Fruit fly (Drosophila melanogaster) whole organism, embryonic: Measurements from ENCODE around the gene GC2.

Experiments used
- Abd-B ChIP-seq: fragments of 200-800 bp; sonication (Bioruptor generic); optimal IDR thresholded peaks from 2 replicates; lab custom pipeline; 2018; ENCODE audit warnings: missing biosample characterization, mild to moderate bottlenecking, missing genetic modification characterization, moderate library complexity
- Ada2b ChIP-seq: fragments of 200-800 bp; sonication (Bioruptor generic); IDR thresholded peaks from 2 replicates; pipeline ENCODE4 v1.3.6; 2022; ENCODE audit warnings: missing biosample characterization, missing genetic modification characterization
- BtbVII ChIP-seq: fragments of 200-800 bp; sonication (Bioruptor generic); optimal IDR thresholded peaks from 3 replicates; lab custom pipeline; 2017; ENCODE audit warnings: missing biosample characterization, mild to moderate bottlenecking, missing genetic modification characterization
- CG11085 ChIP-seq: fragments of 200-800 bp; sonication (Bioruptor generic); IDR thresholded peaks from 2 replicates; pipeline ENCODE4 v1.3.6; 2022; ENCODE audit warnings: missing biosample characterization, missing genetic modification characterization
- CG11093 ChIP-seq: fragments of 200-800 bp; sonication (Bioruptor generic); IDR thresholded peaks from 3 replicates; pipeline ENCODE4 v1.3.6; 2022; ENCODE audit warnings: missing biosample characterization, missing genetic modification characterization
- CG11456 ChIP-seq: fragments of 200-800 bp; sonication (Bioruptor generic); IDR thresholded peaks from 3 replicates; pipeline ENCODE4 v1.3.6; 2022; ENCODE audit warnings: missing biosample characterization, missing genetic modification characterization
- CG11504 ChIP-seq: fragments of 200-800 bp; sonication (Bioruptor generic); optimal IDR thresholded peaks from 3 replicates; lab custom pipeline; 2019; ENCODE audit warnings: missing biosample characterization, mild to moderate bottlenecking, missing genetic modification characterization, moderate library complexity
- CG11723 ChIP-seq: fragments of 200-800 bp; sonication (Bioruptor generic); optimal IDR thresholded peaks from 2 replicates; lab custom pipeline; 2017; ENCODE audit warnings: missing biosample characterization, mild to moderate bottlenecking, missing genetic modification characterization
- CG12219 ChIP-seq: fragments of 200-800 bp; sonication (Bioruptor generic); optimal IDR thresholded peaks from 3 replicates; lab custom pipeline; 2018; ENCODE audit warnings: missing biosample characterization, mild to moderate bottlenecking, missing genetic modification characterization
- CG14050 ChIP-seq: fragments of 200-800 bp; sonication (Bioruptor generic); IDR thresholded peaks from 3 replicates; pipeline ENCODE4 v1.3.6; 2022; ENCODE audit warnings: missing biosample characterization, missing genetic modification characterization
- CG14965 ChIP-seq: fragments of 200-800 bp; sonication (Bioruptor generic); optimal IDR thresholded peaks from 2 replicates; lab custom pipeline; 2016; ENCODE audit warnings: missing biosample characterization, missing genetic modification characterization, borderline replicate concordance
- CG17802 ChIP-seq: fragments of 200-800 bp; sonication (Bioruptor generic); optimal IDR thresholded peaks from 2 replicates; lab custom pipeline; 2018; ENCODE audit warnings: missing biosample characterization, mild to moderate bottlenecking, missing genetic modification characterization, moderate library complexity
- CG2678 ChIP-seq: fragments of 200-800 bp; sonication (Bioruptor generic); optimal IDR thresholded peaks from 3 replicates; lab custom pipeline; 2019; ENCODE audit warnings: missing biosample characterization, mild to moderate bottlenecking, missing genetic modification characterization, moderate library complexity
- CG31388 ChIP-seq: fragments of 200-800 bp; sonication (Bioruptor generic); optimal IDR thresholded peaks from 2 replicates; lab custom pipeline; 2016; ENCODE audit warnings: missing biosample characterization, missing genetic modification characterization
- CG31441 ChIP-seq: fragments of 200-800 bp; sonication (Bioruptor generic); IDR thresholded peaks from 2 replicates; pipeline ENCODE4 v1.3.6; 2022; ENCODE audit warnings: missing biosample characterization, missing genetic modification characterization
- CG3995 ChIP-seq: fragments of 200-800 bp; sonication (Bioruptor generic); optimal IDR thresholded peaks from 3 replicates; lab custom pipeline; 2016; ENCODE audit warnings: missing biosample characterization, missing genetic modification characterization
- CG7556 ChIP-seq: fragments of 200-800 bp; sonication (Bioruptor generic); optimal IDR thresholded peaks from 2 replicates; lab custom pipeline; 2017; ENCODE audit warnings: missing biosample characterization, mild to moderate bottlenecking, missing genetic modification characterization
- CG7839 ChIP-seq: fragments of 200-800 bp; sonication (Bioruptor generic); optimal IDR thresholded peaks from 3 replicates; lab custom pipeline; 2018; ENCODE audit warnings: missing biosample characterization, mild to moderate bottlenecking, missing genetic modification characterization, moderate library complexity
- CG7963 ChIP-seq: fragments of 200-800 bp; sonication (Bioruptor generic); IDR thresholded peaks from 3 replicates; pipeline ENCODE4 v1.3.6; 2022; ENCODE audit warnings: missing biosample characterization, missing genetic modification characterization; ENCODE audit not compliant: partially characterized antibody
- CG9609 ChIP-seq: fragments of 200-800 bp; sonication (Bioruptor generic); optimal IDR thresholded peaks from 3 replicates; lab custom pipeline; 2016; ENCODE audit warnings: missing biosample characterization, missing genetic modification characterization
- CG9817 ChIP-seq: fragments of 200-800 bp; sonication (Bioruptor generic); optimal IDR thresholded peaks from 2 replicates; lab custom pipeline; 2018; ENCODE audit warnings: missing biosample characterization, mild to moderate bottlenecking, missing genetic modification characterization, moderate library complexity
- Dad ChIP-seq: fragments of 200-800 bp; sonication (Bioruptor generic); optimal IDR thresholded peaks from 3 replicates; lab custom pipeline; 2016; ENCODE audit warnings: missing biosample characterization, missing genetic modification characterization
- Doc3 ChIP-seq: fragments of 200-800 bp; sonication (Bioruptor generic); IDR thresholded peaks from 3 replicates; pipeline ENCODE4 v1.3.6; 2022; ENCODE audit warnings: missing biosample characterization, missing genetic modification characterization; ENCODE audit not compliant: partially characterized antibody
- Fer3 ChIP-seq: fragments of 200-800 bp; sonication (Bioruptor generic); optimal IDR thresholded peaks from 2 replicates; lab custom pipeline; 2018; ENCODE audit warnings: missing biosample characterization, mild to moderate bottlenecking, missing genetic modification characterization, moderate library complexity
- HHEX ChIP-seq: fragments of 200-800 bp; sonication (Bioruptor generic); optimal IDR thresholded peaks from 3 replicates; lab custom pipeline; 2017; ENCODE audit warnings: missing biosample characterization, mild to moderate bottlenecking, missing genetic modification characterization, missing genetic modification reagents
- HLH4C ChIP-seq: fragments of 200-800 bp; sonication (Bioruptor generic); IDR thresholded peaks from 3 replicates; pipeline ENCODE4 v1.3.6; 2022; ENCODE audit warnings: missing biosample characterization, missing genetic modification characterization; ENCODE audit not compliant: partially characterized antibody
- Mes4 ChIP-seq: fragments of 200-800 bp; sonication (Bioruptor generic); optimal IDR thresholded peaks from 2 replicates; lab custom pipeline; 2016; ENCODE audit warnings: missing biosample characterization, missing genetic modification characterization
- Nf-YB ChIP-seq: fragments of 200-800 bp; sonication (Bioruptor generic); optimal IDR thresholded peaks from 3 replicates; lab custom pipeline; 2019; ENCODE audit warnings: missing biosample characterization, mild to moderate bottlenecking, missing genetic modification characterization, moderate library complexity
- PHDP ChIP-seq: fragments of 200-800 bp; sonication (Bioruptor generic); optimal IDR thresholded peaks from 3 replicates; lab custom pipeline; 2018; ENCODE audit warnings: missing biosample characterization, mild to moderate bottlenecking, missing genetic modification characterization, moderate library complexity
- Ptx1 ChIP-seq: fragments of 200-800 bp; sonication (Bioruptor generic); IDR thresholded peaks from 2 replicates; pipeline ENCODE4 v1.3.6; 2022; ENCODE audit warnings: missing biosample characterization, missing genetic modification characterization
- Stat92E ChIP-seq, 3 experiments: fragments of >200 bp in 2 of 3; fragments of 200-800 bp in 1 of 3; sonication (Bioruptor generic) in 1 of 3; optimal IDR thresholded peaks; 2 replicates each; lab custom pipeline; 2017 to 2019; ENCODE audit warnings: missing biosample characterization in 3 of 3, missing genetic modification characterization in 3 of 3, mild to moderate bottlenecking in 1 of 3, moderate library complexity in 1 of 3
- Xbp1 ChIP-seq: fragments of 200-800 bp; sonication (Bioruptor generic); optimal IDR thresholded peaks from 3 replicates; lab custom pipeline; 2016; ENCODE audit warnings: missing biosample characterization, mild to moderate bottlenecking, missing genetic modification characterization
- bbx ChIP-seq: fragments of 200-800 bp; sonication (Bioruptor generic); IDR thresholded peaks from 2 replicates; pipeline ENCODE4 v1.3.6; 2022; ENCODE audit warnings: missing biosample characterization, missing genetic modification characterization; ENCODE audit not compliant: partially characterized antibody
- bowl ChIP-seq: fragments of 200-800 bp; sonication (Bioruptor generic); IDR thresholded peaks from 2 replicates; pipeline ENCODE4 v1.3.6; 2022; ENCODE audit warnings: missing biosample characterization, missing genetic modification characterization
- br ChIP-seq: fragments of >200 bp; optimal IDR thresholded peaks from 2 replicates; lab custom pipeline; 2017
- croc ChIP-seq: fragments of 200-800 bp; sonication (Bioruptor generic); conservative IDR thresholded peaks from 3 replicates; pipeline ENCODE4 v1.3.6; 2022; ENCODE audit warnings: missing biosample characterization, missing genetic modification characterization
- dpn ChIP-seq, 2 experiments: fragments of 200-800 bp; sonication (Bioruptor generic); optimal IDR thresholded peaks; 3 replicates each; lab custom pipeline; 2016; ENCODE audit warnings: missing biosample characterization in 2 of 2, missing genetic modification characterization in 2 of 2
- dysf ChIP-seq: fragments of 200-800 bp; sonication (Bioruptor generic); IDR thresholded peaks from 3 replicates; pipeline ENCODE4 v1.3.6; 2022; ENCODE audit warnings: missing biosample characterization, missing genetic modification characterization
- esg ChIP-seq: fragments of 200-800 bp; sonication (Bioruptor generic); conservative IDR thresholded peaks from 2 replicates; pipeline ENCODE4 v1.3.6; 2022; ENCODE audit warnings: missing biosample characterization, missing genetic modification characterization
- fd102C ChIP-seq: fragments of 200-800 bp; sonication (Bioruptor generic); optimal IDR thresholded peaks from 2 replicates; lab custom pipeline; 2018; ENCODE audit warnings: missing biosample characterization, mild to moderate bottlenecking, missing genetic modification characterization, moderate library complexity
- mld ChIP-seq: fragments of 200-800 bp; sonication (Bioruptor generic); IDR thresholded peaks from 3 replicates; pipeline ENCODE4 v1.3.6; 2022; ENCODE audit warnings: missing biosample characterization, missing genetic modification characterization; ENCODE audit not compliant: partially characterized antibody
- psq ChIP-seq: fragments of 200-800 bp; sonication (Bioruptor generic); optimal IDR thresholded peaks from 2 replicates; lab custom pipeline; 2017; ENCODE audit warnings: missing biosample characterization, missing genetic modification characterization
- sc ChIP-seq, 3 experiments: fragments of >200 bp in 2 of 3; fragments of 200-800 bp in 1 of 3; sonication (Bioruptor generic) in 1 of 3; optimal IDR thresholded peaks; 2 replicates in 2 of 3; 3 replicates in 1 of 3; lab custom pipeline; 2017; ENCODE audit warnings: mild to moderate bottlenecking in 1 of 3, missing biosample characterization in 1 of 3, missing genetic modification characterization in 1 of 3, missing genetic modification reagents in 1 of 3
- vvl ChIP-seq: fragments of 200-800 bp; sonication (Bioruptor generic); IDR thresholded peaks from 2 replicates; pipeline ENCODE4 v1.3.6; 2022; ENCODE audit warnings: missing biosample characterization, missing genetic modification characterization

GC2 gene

DNA sequence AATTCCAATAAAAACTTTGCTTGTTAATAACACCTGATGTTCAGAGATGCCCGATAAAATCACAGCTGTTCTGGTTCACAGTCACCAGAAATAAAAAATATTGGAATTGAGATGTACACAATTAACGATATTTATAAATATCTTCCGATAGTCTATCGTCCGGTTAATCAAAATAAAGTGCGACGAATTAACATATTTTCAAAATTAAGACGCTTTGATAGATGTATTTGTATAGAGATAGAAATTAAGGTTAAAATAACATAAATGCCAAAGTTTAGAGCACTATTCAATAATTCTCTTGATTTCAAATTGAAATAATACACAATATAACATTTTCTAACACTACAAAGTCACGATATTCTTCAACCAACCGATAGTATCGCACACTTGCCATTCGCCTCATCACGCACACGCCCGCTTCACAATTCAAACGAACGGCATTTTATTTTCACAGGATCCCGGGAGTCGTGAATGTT, 8.7 kb upstream of the GC2 start, which contains the start of the genes CG3281 and aurA (continued):
- peak; percentile 92 for TF ChIP-seq bbx (GFP tag; lab: Robert Waterston, UW)
- peak; percentile 76 for TF ChIP-seq CG2678 (tag; lab: Kevin White, UChicago)
- TF ChIP-seq psq = peak; percentile 49
- peak; percentile 34; the same call in 1 of the 3 replicates for TF ChIP-seq CG14050 (GFP tag; lab: Robert Waterston, UW)
- TF ChIP-seq Ptx1 (GFP tag; lab: Robert Waterston, UW) = peak; percentile 66
- TF ChIP-seq Fer3 (tag; lab: Kevin White, UChicago) = peak; percentile 47
- no peak for TF ChIP-seq bowl
- TF ChIP-seq Xbp1 (GFP tag; lab: Kevin White, UChicago) = peak; percentile 81
- peak; percentile 72 to 83 for TF ChIP-seq dpn (GFP tag; optimal IDR thresholded peaks at IDR 0.05; lab: Kevin White, UChicago)
- no peak for TF ChIP-seq fd102C (GFP tag; lab: Kevin White, UChicago)
- TF ChIP-seq esg = peak; percentile 49; the same call in 1 of the 2 replicates
- no peak for TF ChIP-seq CG14965 (GFP tag; lab: Kevin White, UChicago)
- no peak for TF ChIP-seq CG11093 (GFP tag; lab: Robert Waterston, UW)
- peak; percentile 71 for TF ChIP-seq dysf (GFP tag; lab: Robert Waterston, UW)
- TF ChIP-seq CG7556 (GFP tag; lab: Kevin White, UChicago) = peak; percentile 54
- no peak for TF ChIP-seq sc (optimal IDR thresholded peaks at IDR 0.05; lab: Kevin White, UChicago)
- no peak for TF ChIP-seq sc (GFP tag; optimal IDR thresholded peaks at IDR 0.05; lab: Kevin White, UChicago)
- peak; percentile 71 for TF ChIP-seq CG7839 (tag; lab: Kevin White, UChicago)
- TF ChIP-seq CG11504 = peak; percentile 71
- TF ChIP-seq BtbVII (GFP tag; lab: Kevin White, UChicago) = no peak
- peak; percentile 46; the same call in 1 of the 2 replicates for TF ChIP-seq CG11085 (GFP tag; lab: Robert Waterston, UW)
- peak; percentile 94 for TF ChIP-seq CG31441 (GFP tag; lab: Robert Waterston, UW)
- peak; percentile 71 for TF ChIP-seq Dad (GFP tag; lab: Kevin White, UChicago)
- peak; percentile 68 for TF ChIP-seq PHDP (tag; lab: Kevin White, UChicago)
- no peak for TF ChIP-seq CG31388 (GFP tag; lab: Kevin White, UChicago)
- TF ChIP-seq CG17802 (tag; lab: Kevin White, UChicago) = no peak
- peak; percentile 88 for TF ChIP-seq CG7963 (GFP tag; lab: Robert Waterston, UW)
- peak in 1 of 3 experiments; percentile 28 for TF ChIP-seq Stat92E (GFP tag; optimal IDR thresholded peaks at IDR 0.05; lab: Kevin White, UChicago)
- peak; percentile 99 for TF ChIP-seq CG3995
- TF ChIP-seq croc = peak; percentile 35
- peak; percentile 35 for TF ChIP-seq CG11723 (GFP tag; lab: Kevin White, UChicago)
- 0 out of 3 replicates have a peak, but pooled peaks have one; percentile 64 for TF ChIP-seq CG11456 (GFP tag; lab: Robert Waterston, UW)
- peak; percentile 36 for TF ChIP-seq Mes4 (GFP tag; lab: Kevin White, UChicago)
- peak; percentile 82 for TF ChIP-seq CG9817 (tag; lab: Kevin White, UChicago)
- TF ChIP-seq br (lab: Kevin White, UChicago) = no peak
- TF ChIP-seq CG9609 = peak; percentile 78
- TF ChIP-seq Ada2b = no peak; the same call in 1 of the 2 replicates
- TF ChIP-seq CG12219 (GFP tag; lab: Kevin White, UChicago) = no peak
- TF ChIP-seq vvl (GFP tag; lab: Robert Waterston, UW) = peak; percentile 61
- TF ChIP-seq Doc3 (GFP tag; lab: Robert Waterston, UW) = peak; percentile 98
- peak; percentile 45 for TF ChIP-seq Nf-YB (GFP tag; lab: Kevin White, UChicago)
- TF ChIP-seq HHEX (GFP tag; lab: Kevin White, UChicago) = peak; percentile 18
- peak; percentile 93 for TF ChIP-seq HLH4C (GFP tag; lab: Robert Waterston, UW)
- TF ChIP-seq mld (GFP tag; lab: Robert Waterston, UW) = peak; percentile 83; the same call in 2 of the 3 replicates
- peak; percentile 87 for TF ChIP-seq Abd-B (GFP tag; lab: Kevin White, UChicago)
